Fruit fly (Drosophila melanogaster) whole organism: ENCODE measurements around the gene loco.

Experiments
- CG8478 ChIP-seq: fragments of >200 bp; optimal IDR thresholded peaks from 2 replicates; lab custom pipeline; 2018; ENCODE audit warnings: inconsistent platforms
- pan ChIP-seq: fragments of >200 bp; optimal IDR thresholded peaks from 2 replicates; lab custom pipeline; 2017
- usp ChIP-seq: fragments of >200 bp; optimal IDR thresholded peaks from 2 replicates; lab custom pipeline; 2017; ENCODE audit warnings: missing biosample characterization, missing genetic modification characterization, mixed read lengths

- TF ChIP-seq usp (GFP tag; lab: Kevin White, UChicago) (no peak), CG8478 (no peak), pan (lab: Kevin White, UChicago) (no peak)
Measured at dm6 chr3R:22629174-22629573, 10.0 kb downstream of the loco start.
